Worm (Caenorhabditis elegans) whole organism, early embryonic: Measurements from ENCODE around the gene T28A8.3.

Experiments used
- B0310.2 ChIP-seq: sonication (generic microtip); optimal IDR thresholded peaks from 2 replicates; lab custom pipeline; 2016; ENCODE audit warnings: mild to moderate bottlenecking, missing genetic modification characterization, missing compliant biosample characterization
- F13C5.2 ChIP-seq: sonication (generic microtip); optimal IDR thresholded peaks from 2 replicates; lab custom pipeline; 2017; ENCODE audit warnings: mild to moderate bottlenecking, missing genetic modification characterization, inconsistent platforms, missing compliant biosample characterization
- aly-1 ChIP-seq: sonication (generic microtip); optimal IDR thresholded peaks from 2 replicates; lab custom pipeline; 2016; ENCODE audit warnings: missing genetic modification characterization, missing compliant biosample characterization
- ama-1 ChIP-seq: fragments of 150-350 bp; optimal IDR thresholded peaks from 2 replicates; lab custom pipeline; 2014
- ceh-13 ChIP-seq: fragments of 200-800 bp; sonication (Bioruptor generic); optimal IDR thresholded peaks from 2 replicates; lab custom pipeline; 2018; ENCODE audit warnings: mild to moderate bottlenecking, missing genetic modification characterization, missing compliant biosample characterization
- ceh-36 ChIP-seq: sonication (generic microtip); optimal IDR thresholded peaks from 2 replicates; lab custom pipeline; 2016; ENCODE audit warnings: missing genetic modification characterization, inconsistent platforms, missing compliant biosample characterization
- ets-7 ChIP-seq: sonication (generic microtip); optimal IDR thresholded peaks from 2 replicates; lab custom pipeline; 2016; ENCODE audit warnings: missing genotype, missing genetic modification characterization, missing compliant biosample characterization
- flt-1 ChIP-seq: fragments of 200-800 bp; sonication (Bioruptor generic); IDR thresholded peaks from 2 replicates; pipeline ENCODE4 v1.3.6; 2022; ENCODE audit warnings: missing genetic modification characterization, missing compliant biosample characterization
- hmbx-1 ChIP-seq: sonication (generic microtip); optimal IDR thresholded peaks from 2 replicates; lab custom pipeline; 2016; ENCODE audit warnings: mild to moderate bottlenecking, missing genetic modification characterization, missing compliant biosample characterization
- hmg-4 ChIP-seq: fragments of 200-800 bp; sonication (Bioruptor generic); optimal IDR thresholded peaks from 2 replicates; lab custom pipeline; 2018; ENCODE audit warnings: mild to moderate bottlenecking, missing genetic modification characterization, missing compliant biosample characterization
- hnd-1 ChIP-seq: sonication (generic microtip); optimal IDR thresholded peaks from 2 replicates; lab custom pipeline; 2016; ENCODE audit warnings: missing genetic modification characterization, missing compliant biosample characterization
- pes-1 ChIP-seq: fragments of 200-800 bp; sonication (Bioruptor generic); IDR thresholded peaks from 2 replicates; pipeline ENCODE4 v1.3.6; 2022; ENCODE audit warnings: missing genetic modification reagents, missing genetic modification characterization, missing compliant biosample characterization
- scrt-1 ChIP-seq: fragments of 200-800 bp; sonication (Bioruptor generic); IDR thresholded peaks from 2 replicates; pipeline ENCODE4 v1.3.6; 2022; ENCODE audit warnings: missing genetic modification characterization, missing compliant biosample characterization
- sea-1 ChIP-seq: fragments of 200-800 bp; sonication (Bioruptor generic); conservative IDR thresholded peaks from 2 replicates; pipeline ENCODE4 v1.3.6; 2022; ENCODE audit warnings: missing genetic modification characterization, missing compliant biosample characterization
- tbx-11 ChIP-seq: fragments of 200-800 bp; sonication (Bioruptor generic); IDR thresholded peaks from 2 replicates; pipeline ENCODE4 v1.3.6; 2022; ENCODE audit warnings: missing genetic modification characterization, missing compliant biosample characterization
- tbx-37 ChIP-seq: fragments of 200-800 bp; sonication (Bioruptor generic); conservative IDR thresholded peaks from 2 replicates; pipeline ENCODE4 v1.3.6; 2022; ENCODE audit warnings: missing genetic modification reagents, missing genetic modification characterization, missing compliant biosample characterization
- tra-4 ChIP-seq: sonication (generic microtip); optimal IDR thresholded peaks from 2 replicates; lab custom pipeline; 2017; ENCODE audit warnings: missing genetic modification characterization, missing compliant biosample characterization

The T28A8.3 gene

DNA sequence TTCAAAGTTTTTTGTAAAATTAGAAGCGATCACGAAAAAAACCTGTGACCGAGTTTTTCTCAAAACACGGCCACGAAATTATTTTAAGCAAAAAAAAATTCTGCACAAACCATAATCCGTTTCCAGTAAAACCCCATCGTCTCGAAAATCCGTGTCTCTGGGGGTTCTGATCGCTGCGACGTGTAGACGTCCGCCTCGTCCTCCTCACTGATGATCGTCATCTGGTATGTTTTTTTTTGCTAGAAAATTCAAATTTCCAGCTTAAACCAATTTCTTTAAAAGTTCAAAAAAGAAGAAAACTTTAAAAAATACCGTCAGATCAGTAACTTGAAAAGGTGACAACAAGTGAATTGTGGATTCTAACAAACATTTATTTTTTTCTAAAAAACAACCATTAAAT, 40.7 kb downstream of the T28A8.3 start, which contains the start of gene Y76A2B.4:
Gene Y76A2B.4, minus strand, starts transcription at position 241 of the 400 bp plus-strand sequence.
- TF ChIP-seq sea-1 (no peak), tbx-37 (GFP tag; lab: Robert Waterston, UW) (no peak), hnd-1 (tag; lab: Kevin White, UChicago) (no peak), ceh-13 (no peak), tra-4 (tag; lab: Kevin White, UChicago) (no peak), F13C5.2 (tag; lab: Kevin White, UChicago) (no peak), hmbx-1 (no peak), scrt-1 (GFP tag; lab: Robert Waterston, UW) (no peak), flt-1 (GFP tag; lab: Robert Waterston, UW) (no peak), ama-1 (lab: Kevin White, UChicago) (no peak), aly-1 (tag; lab: Kevin White, UChicago) (no peak), tbx-11 (no peak), hmg-4 (GFP tag; lab: Kevin White, UChicago) (no peak), ets-7 (no peak), B0310.2 (tag; lab: Kevin White, UChicago) (no peak), ceh-36 (tag; lab: Kevin White, UChicago) (no peak), pes-1 (GFP tag; lab: Robert Waterston, UW) (no peak)

DNA sequence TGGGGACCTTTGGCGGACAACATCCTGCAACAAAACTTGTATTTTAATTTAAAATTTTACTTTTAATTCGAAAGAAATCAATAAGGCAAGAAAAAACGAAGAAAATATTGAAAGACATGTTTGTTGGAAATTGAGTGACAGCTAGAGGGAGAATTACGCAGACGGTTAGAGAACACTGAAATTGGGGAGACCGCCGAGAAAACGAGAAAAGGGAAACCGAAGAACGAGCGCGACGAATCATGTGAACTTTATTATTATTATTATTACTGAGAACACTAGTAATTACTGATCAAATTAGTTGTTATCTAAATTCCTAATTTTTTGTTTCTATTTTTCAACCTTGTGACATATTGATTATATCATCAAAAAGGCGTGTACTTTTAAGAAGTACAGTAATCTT, 43.2 kb downstream of the T28A8.3 start, which contains the start of gene mmad-1:
Gene mmad-1, minus strand, starts transcription at position 24 of the 400 bp plus-strand sequence.
- TF ChIP-seq tbx-37 (GFP tag; lab: Robert Waterston, UW) = no peak
- TF ChIP-seq hmg-4 (GFP tag; lab: Kevin White, UChicago) = no peak
- TF ChIP-seq ceh-36 (tag; lab: Kevin White, UChicago) = no peak
- TF ChIP-seq F13C5.2 (tag; lab: Kevin White, UChicago) = no peak
- TF ChIP-seq scrt-1 (GFP tag; lab: Robert Waterston, UW) = no peak
- TF ChIP-seq ets-7 = no peak
- no peak for TF ChIP-seq tbx-11
- no peak for TF ChIP-seq sea-1

DNA sequence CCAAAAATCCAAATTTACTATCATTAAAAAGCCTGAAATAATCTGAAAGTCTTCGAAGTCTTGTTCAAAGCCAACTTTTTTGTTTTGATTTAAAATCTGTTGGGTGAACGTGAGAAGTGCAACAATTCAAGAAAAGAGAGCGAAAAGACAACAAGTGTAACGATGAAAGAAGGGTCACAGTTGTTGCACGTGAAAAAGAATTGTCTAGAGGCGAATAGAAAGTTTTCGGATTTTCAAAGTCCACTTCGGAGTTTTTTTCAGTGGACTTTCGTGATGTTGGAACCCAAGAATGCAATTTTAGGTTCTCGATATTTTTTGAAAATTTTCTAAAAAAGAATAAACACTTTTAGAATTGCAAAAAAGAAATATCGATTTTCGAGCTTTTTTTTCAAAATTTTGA, 44.1 kb downstream of the T28A8.3 start:
- no peak for TF ChIP-seq sea-1
- TF ChIP-seq pes-1 (GFP tag; lab: Robert Waterston, UW) = no peak
- TF ChIP-seq ceh-13 = no peak
- TF ChIP-seq ets-7 = no peak
- TF ChIP-seq flt-1 (GFP tag; lab: Robert Waterston, UW) = no peak

DNA sequence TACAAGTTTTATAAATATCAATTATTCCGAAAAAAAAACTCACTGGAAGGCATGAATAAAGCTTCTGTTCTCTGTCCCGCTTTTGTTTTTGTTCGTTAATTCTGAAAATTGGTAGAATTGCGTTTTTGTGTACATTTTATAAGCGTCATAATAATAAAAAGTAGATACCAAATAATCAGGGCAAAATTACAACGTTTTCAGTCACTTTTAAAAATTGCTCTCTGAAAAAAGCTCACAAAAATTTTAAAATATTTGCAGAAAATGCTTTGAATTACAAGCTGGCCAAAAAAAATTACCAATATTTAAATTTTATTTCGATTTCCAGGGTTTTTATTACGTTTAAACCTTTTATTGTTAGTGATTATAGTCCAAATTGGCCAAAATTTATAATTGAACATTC, 49.4 kb downstream of the T28A8.3 start, which contains the start of gene scav-2:
Gene scav-2, minus strand, starts transcription at position 101 of the 400 bp plus-strand sequence.
- no peak for TF ChIP-seq B0310.2 (tag; lab: Kevin White, UChicago)
- no peak for TF ChIP-seq scrt-1 (GFP tag; lab: Robert Waterston, UW)
- no peak for TF ChIP-seq tra-4 (tag; lab: Kevin White, UChicago)
- no peak for TF ChIP-seq ama-1 (lab: Kevin White, UChicago)
- TF ChIP-seq flt-1 (GFP tag; lab: Robert Waterston, UW) = no peak
- no peak for TF ChIP-seq F13C5.2 (tag; lab: Kevin White, UChicago)

DNA sequence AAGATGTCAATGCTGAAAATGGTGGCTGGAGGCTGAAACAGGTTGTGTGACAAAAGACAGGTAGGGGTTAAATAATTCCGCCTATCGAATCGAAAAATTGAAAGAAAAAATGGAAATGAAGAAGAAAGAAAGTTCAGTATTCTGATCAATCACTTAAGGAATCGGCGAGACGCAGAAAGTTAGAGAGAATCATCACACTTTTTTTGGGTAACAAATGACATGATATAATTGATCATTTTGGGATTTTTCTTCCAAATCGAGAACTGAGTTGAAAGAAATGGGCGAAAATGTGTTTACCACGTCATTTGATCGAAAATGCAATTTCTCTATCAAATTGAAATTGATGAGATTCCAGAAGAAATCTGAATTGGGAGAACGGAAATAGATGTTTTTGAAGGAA, 50.2 kb downstream of the T28A8.3 start:
- TF ChIP-seq hnd-1 (tag; lab: Kevin White, UChicago) (no peak), tbx-11 (no peak), scrt-1 (GFP tag; lab: Robert Waterston, UW) (no peak), aly-1 (tag; lab: Kevin White, UChicago) (no peak), ama-1 (lab: Kevin White, UChicago) (no peak), ceh-36 (tag; lab: Kevin White, UChicago) (no peak), flt-1 (GFP tag; lab: Robert Waterston, UW) (no peak), ceh-13 (no peak), tbx-37 (GFP tag; lab: Robert Waterston, UW) (no peak), hmbx-1 (no peak), F13C5.2 (tag; lab: Kevin White, UChicago) (no peak), hmg-4 (GFP tag; lab: Kevin White, UChicago) (no peak), pes-1 (GFP tag; lab: Robert Waterston, UW) (no peak)
